Fruit fly (Drosophila melanogaster) whole organism, embryonic: Measurements from ENCODE around the gene lectin-28C.

ENCODE experiments used
- Ada2b ChIP-seq: fragments of 200-800 bp; sonication (Bioruptor generic); IDR thresholded peaks from 2 replicates; pipeline ENCODE4 v1.3.6; 2022; ENCODE audit warnings: missing biosample characterization, missing genetic modification characterization
- Atf-2 ChIP-seq: fragments of 200-800 bp; sonication (Bioruptor generic); optimal IDR thresholded peaks from 2 replicates; lab custom pipeline; 2016; ENCODE audit warnings: missing biosample characterization, missing genetic modification characterization
- CG10431 ChIP-seq: fragments of 200-800 bp; sonication (Bioruptor generic); optimal IDR thresholded peaks from 3 replicates; lab custom pipeline; 2018; ENCODE audit warnings: missing biosample characterization, mild to moderate bottlenecking, missing genetic modification characterization
- CG12299 ChIP-seq: fragments of 200-800 bp; sonication (Bioruptor generic); optimal IDR thresholded peaks from 2 replicates; lab custom pipeline; 2018; ENCODE audit warnings: missing biosample characterization, mild to moderate bottlenecking, missing genetic modification characterization
- CG12391 ChIP-seq: fragments of 200-800 bp; sonication (Bioruptor generic); optimal IDR thresholded peaks from 3 replicates; lab custom pipeline; 2018; ENCODE audit warnings: missing biosample characterization, mild to moderate bottlenecking, missing genetic modification characterization, moderate library complexity
- CG15601 ChIP-seq: fragments of 200-800 bp; sonication (Bioruptor generic); optimal IDR thresholded peaks from 3 replicates; lab custom pipeline; 2019; ENCODE audit warnings: missing biosample characterization, mild to moderate bottlenecking, missing genetic modification characterization, moderate library complexity
- CG16779 ChIP-seq: fragments of 200-800 bp; sonication (Bioruptor generic); IDR thresholded peaks from 2 replicates; pipeline ENCODE4 v1.3.6; 2022; ENCODE audit warnings: missing biosample characterization, missing genetic modification characterization
- CG17568 ChIP-seq: fragments of 200-800 bp; sonication (Bioruptor generic); optimal IDR thresholded peaks from 2 replicates; lab custom pipeline; 2018; ENCODE audit warnings: missing biosample characterization, mild to moderate bottlenecking, missing genetic modification characterization, moderate library complexity
- CG17612 ChIP-seq: fragments of 200-800 bp; sonication (Bioruptor generic); IDR thresholded peaks from 2 replicates; pipeline ENCODE4 v1.3.6; 2022; ENCODE audit warnings: missing biosample characterization, missing genetic modification characterization
- CG31388 ChIP-seq: fragments of 200-800 bp; sonication (Bioruptor generic); optimal IDR thresholded peaks from 2 replicates; lab custom pipeline; 2016; ENCODE audit warnings: missing biosample characterization, missing genetic modification characterization
- CG34422 ChIP-seq: fragments of 200-800 bp; sonication (Bioruptor generic); IDR thresholded peaks from 3 replicates; pipeline ENCODE4 v1.3.6; 2022; ENCODE audit warnings: missing biosample characterization, missing genetic modification characterization
- CG4707 ChIP-seq: fragments of 200-800 bp; sonication (Bioruptor generic); optimal IDR thresholded peaks from 2 replicates; lab custom pipeline; 2018; ENCODE audit warnings: missing biosample characterization, mild to moderate bottlenecking, missing genetic modification characterization, moderate library complexity
- CG8089 ChIP-seq: fragments of 200-800 bp; sonication (Bioruptor generic); optimal IDR thresholded peaks from 3 replicates; lab custom pipeline; 2016; ENCODE audit warnings: missing biosample characterization, missing genetic modification characterization
- CG8924 ChIP-seq: fragments of 200-800 bp; optimal IDR thresholded peaks from 3 replicates; lab custom pipeline; 2019; ENCODE audit warnings: missing biosample characterization, mild to moderate bottlenecking, missing genetic modification characterization, moderate library complexity
- CG8944 ChIP-seq: fragments of 200-800 bp; sonication (Bioruptor generic); optimal IDR thresholded peaks from 3 replicates; lab custom pipeline; 2016; ENCODE audit warnings: missing biosample characterization, missing genetic modification characterization
- CG9215 ChIP-seq: fragments of 200-800 bp; sonication (Bioruptor generic); IDR thresholded peaks from 2 replicates; pipeline ENCODE4 v1.3.6; 2022; ENCODE audit warnings: missing biosample characterization, missing genetic modification characterization
- CG9932 ChIP-seq: fragments of 200-800 bp; sonication (Bioruptor generic); IDR thresholded peaks from 2 replicates; pipeline ENCODE4 v1.3.6; 2022; ENCODE audit warnings: missing biosample characterization, missing genetic modification characterization
- CkIIα-i1 ChIP-seq: fragments of 200-800 bp; sonication (Bioruptor generic); IDR thresholded peaks from 2 replicates; pipeline ENCODE4 v1.3.6; 2022; ENCODE audit warnings: missing biosample characterization, missing genetic modification characterization
- D ChIP-seq, 2 experiments: fragments of 200-800 bp in 1 of 2; fragments of >200 bp in 1 of 2; sonication (Bioruptor generic) in 1 of 2; optimal IDR thresholded peaks; 2 replicates in 1 of 2; 3 replicates in 1 of 2; lab custom pipeline; 2017; ENCODE audit warnings: mild to moderate bottlenecking in 1 of 2, missing biosample characterization in 1 of 2, missing genetic modification characterization in 1 of 2, missing genetic modification reagents in 1 of 2
- D19B ChIP-seq: fragments of 200-800 bp; sonication (Bioruptor generic); optimal IDR thresholded peaks from 2 replicates; lab custom pipeline; 2017; ENCODE audit warnings: missing biosample characterization, mild to moderate bottlenecking, missing genetic modification characterization
- Drgx ChIP-seq: fragments of 200-800 bp; sonication (Bioruptor generic); IDR thresholded peaks from 2 replicates; pipeline ENCODE4 v1.3.6; 2022; ENCODE audit warnings: missing biosample characterization, missing genetic modification characterization
- Gug ChIP-seq: fragments of 200-800 bp; sonication (Bioruptor generic); IDR thresholded peaks from 4 replicates; pipeline ENCODE4 v1.3.6; 2022; ENCODE audit warnings: missing biosample characterization, missing genetic modification characterization
- Kr ChIP-seq: fragments of 200-800 bp; sonication (Bioruptor generic); optimal IDR thresholded peaks from 2 replicates; lab custom pipeline; 2017; ENCODE audit warnings: missing biosample characterization, mild to moderate bottlenecking, missing genetic modification characterization
- MBD-R2 ChIP-seq: fragments of 200-800 bp; sonication (Bioruptor generic); IDR thresholded peaks from 2 replicates; pipeline ENCODE4 v1.3.6; 2022; ENCODE audit warnings: missing biosample characterization, missing genetic modification characterization
- MTF-1 ChIP-seq: fragments of 200-800 bp; sonication (Bioruptor generic); optimal IDR thresholded peaks from 2 replicates; lab custom pipeline; 2018; ENCODE audit warnings: missing biosample characterization, mild to moderate bottlenecking, missing genetic modification characterization, borderline replicate concordance
- Ravus ChIP-seq: fragments of 200-800 bp; sonication (Bioruptor generic); IDR thresholded peaks from 2 replicates; pipeline ENCODE4 v1.3.6; 2022; ENCODE audit warnings: missing biosample characterization, missing genetic modification characterization
- Sox102F ChIP-seq: fragments of 200-800 bp; sonication (Bioruptor generic); optimal IDR thresholded peaks from 2 replicates; lab custom pipeline; 2018; ENCODE audit warnings: missing biosample characterization, mild to moderate bottlenecking, missing genetic modification characterization, moderate library complexity
- ab ChIP-seq: fragments of 200-800 bp; sonication (Bioruptor generic); optimal IDR thresholded peaks from 2 replicates; lab custom pipeline; 2016; ENCODE audit warnings: missing biosample characterization, missing genetic modification characterization
- ase ChIP-seq: fragments of 200-800 bp; sonication (Bioruptor generic); IDR thresholded peaks from 3 replicates; pipeline ENCODE4 v1.3.6; 2022; ENCODE audit warnings: missing biosample characterization, missing genetic modification characterization
- dati ChIP-seq: fragments of 200-800 bp; sonication (Bioruptor generic); IDR thresholded peaks from 2 replicates; pipeline ENCODE4 v1.3.6; 2022; ENCODE audit warnings: missing biosample characterization, missing genetic modification characterization
- ftz-f1 ChIP-seq: fragments of 200-800 bp; sonication (Bioruptor generic); optimal IDR thresholded peaks from 2 replicates; lab custom pipeline; 2016; ENCODE audit warnings: missing biosample characterization, missing genetic modification characterization
- gcm ChIP-seq: fragments of 200-800 bp; sonication (Bioruptor generic); optimal IDR thresholded peaks from 2 replicates; lab custom pipeline; 2019; ENCODE audit warnings: missing biosample characterization, mild to moderate bottlenecking, missing genetic modification characterization, moderate library complexity
- grau ChIP-seq: fragments of 200-800 bp; optimal IDR thresholded peaks from 3 replicates; lab custom pipeline; 2019; ENCODE audit warnings: missing biosample characterization, mild to moderate bottlenecking, missing genetic modification characterization, moderate library complexity
- gt ChIP-seq: fragments of 200-800 bp; sonication (Bioruptor generic); IDR thresholded peaks from 2 replicates; pipeline ENCODE4 v1.3.6; 2022; ENCODE audit warnings: missing biosample characterization, missing genetic modification characterization
- insv ChIP-seq, 2 experiments: fragments of 200-800 bp; sonication (Bioruptor generic); optimal IDR thresholded peaks; 3 replicates each; lab custom pipeline; 2016 to 2018; ENCODE audit warnings: missing biosample characterization in 2 of 2, missing genetic modification characterization in 2 of 2
- onecut ChIP-seq: fragments of 200-800 bp; sonication (Bioruptor generic); IDR thresholded peaks from 2 replicates; pipeline ENCODE4 v1.3.6; 2022; ENCODE audit warnings: missing biosample characterization, missing genetic modification characterization
- org-1 ChIP-seq: fragments of 200-800 bp; sonication (Bioruptor generic); optimal IDR thresholded peaks from 2 replicates; lab custom pipeline; 2017; ENCODE audit warnings: missing biosample characterization, missing genetic modification characterization
- pfk ChIP-seq: fragments of 200-800 bp; sonication (Bioruptor generic); optimal IDR thresholded peaks from 2 replicates; lab custom pipeline; 2018; ENCODE audit warnings: missing biosample characterization, mild to moderate bottlenecking, missing genetic modification characterization, moderate library complexity
- phol ChIP-seq: fragments of 200-800 bp; sonication (Bioruptor generic); optimal IDR thresholded peaks from 3 replicates; lab custom pipeline; 2018; ENCODE audit warnings: missing biosample characterization, mild to moderate bottlenecking, missing genetic modification characterization, moderate library complexity
- schlank ChIP-seq: fragments of 200-800 bp; sonication (Bioruptor generic); optimal IDR thresholded peaks from 2 replicates; lab custom pipeline; 2018; ENCODE audit warnings: missing biosample characterization, mild to moderate bottlenecking, missing genetic modification characterization
- sna ChIP-seq: fragments of 200-800 bp; sonication (Bioruptor generic); IDR thresholded peaks from 2 replicates; pipeline ENCODE4 v1.3.6; 2022; ENCODE audit warnings: missing biosample characterization, missing genetic modification characterization; ENCODE audit not compliant: partially characterized antibody
- wdn ChIP-seq: fragments of 200-800 bp; sonication (Bioruptor generic); IDR thresholded peaks from 2 replicates; pipeline ENCODE4 v1.3.6; 2022; ENCODE audit warnings: missing biosample characterization, missing genetic modification characterization
- wek ChIP-seq: fragments of 200-800 bp; sonication (Bioruptor generic); optimal IDR thresholded peaks from 3 replicates; lab custom pipeline; 2018; ENCODE audit warnings: missing biosample characterization, mild to moderate bottlenecking, missing genetic modification characterization, moderate library complexity
- z ChIP-seq: fragments of 200-800 bp; sonication (Bioruptor generic); IDR thresholded peaks from 3 replicates; pipeline ENCODE4 v1.3.6; 2022; ENCODE audit warnings: missing biosample characterization, missing genetic modification characterization

The lectin-28C gene

DNA sequence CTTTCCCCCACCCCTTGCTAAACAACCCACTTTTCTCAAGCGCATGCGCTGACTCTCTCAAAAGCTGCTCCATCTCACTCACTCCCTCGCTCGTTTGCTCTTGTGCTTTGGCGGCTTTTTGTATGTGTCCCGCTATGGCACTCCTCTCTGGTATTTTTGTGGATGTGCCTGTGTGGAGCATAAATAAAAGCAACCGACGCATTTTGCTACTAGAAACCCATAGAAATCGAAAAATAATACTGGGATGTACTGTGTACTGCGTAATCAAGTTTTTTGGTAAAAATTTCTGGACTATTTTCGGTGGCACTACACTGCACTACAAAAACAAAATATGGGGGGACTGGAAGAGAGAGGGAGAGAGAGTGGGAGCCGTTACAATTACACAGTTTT is 47.2 kb upstream of the lectin-28C start (continued):
- no peak for TF ChIP-seq wek
- peak; percentile 17 for TF ChIP-seq CG17568
- TF ChIP-seq Atf-2: no peak
- TF ChIP-seq CG16779 (GFP tag; lab: Robert Waterston, UW): no peak
- TF ChIP-seq CG8089 (GFP tag; lab: Kevin White, UChicago): no peak
- peak; percentile 66; the same call in 2 of the 3 replicates for TF ChIP-seq z (GFP tag; lab: Robert Waterston, UW)
- TF ChIP-seq MTF-1 (GFP tag; lab: Kevin White, UChicago): no peak
- no peak for TF ChIP-seq CG17612
- TF ChIP-seq CG9932 (GFP tag; lab: Robert Waterston, UW): no peak
- TF ChIP-seq sna: no peak
- no peak for TF ChIP-seq CG10431 (GFP tag; lab: Kevin White, UChicago)
- TF ChIP-seq ftz-f1: peak; percentile 72
- TF ChIP-seq Drgx (GFP tag; lab: Robert Waterston, UW): no peak; the same call in 1 of the 2 replicates
- no peak for TF ChIP-seq gt
- peak; percentile 34; the same call in 1 of the 2 replicates for TF ChIP-seq MBD-R2 (GFP tag; lab: Robert Waterston, UW)
- peak; percentile 77; the same call in 1 of the 3 replicates for TF ChIP-seq CG34422
- no peak for TF ChIP-seq phol (tag; lab: Kevin White, UChicago)
- no peak for TF ChIP-seq CG15601 (tag; lab: Kevin White, UChicago)
- TF ChIP-seq Ada2b (GFP tag; lab: Robert Waterston, UW): no peak
- no peak for TF ChIP-seq CG8944 (GFP tag; lab: Kevin White, UChicago)
- TF ChIP-seq CG12299 (tag; lab: Kevin White, UChicago): no peak
- no peak for TF ChIP-seq ab (GFP tag; lab: Kevin White, UChicago)
- TF ChIP-seq CG9215 (GFP tag; lab: Robert Waterston, UW): no peak
- TF ChIP-seq schlank: no peak
- TF ChIP-seq dati (GFP tag; lab: Robert Waterston, UW): no peak
- TF ChIP-seq CG12391: no peak
- peak; percentile 40 for TF ChIP-seq pfk (GFP tag; lab: Kevin White, UChicago)
- TF ChIP-seq CkIIα-i1 (GFP tag; lab: Robert Waterston, UW): no peak
- no peak for TF ChIP-seq D19B (GFP tag; lab: Kevin White, UChicago)
- TF ChIP-seq D (optimal IDR thresholded peaks at IDR 0.05; lab: Kevin White, UChicago): no peak
- TF ChIP-seq D (GFP tag; optimal IDR thresholded peaks at IDR 0.05; lab: Kevin White, UChicago): no peak
- TF ChIP-seq Gug (GFP tag; lab: Robert Waterston, UW): no peak
- no peak for TF ChIP-seq Ravus (GFP tag; lab: Robert Waterston, UW)
- no peak for TF ChIP-seq Kr (GFP tag; lab: Kevin White, UChicago)
- peak; percentile 70 for TF ChIP-seq grau (tag; lab: Kevin White, UChicago)
- no peak for TF ChIP-seq gcm
- TF ChIP-seq CG31388 (GFP tag; lab: Kevin White, UChicago): no peak
- no peak for TF ChIP-seq ase (GFP tag; lab: Robert Waterston, UW)
- TF ChIP-seq Sox102F: no peak
- no peak for TF ChIP-seq org-1 (GFP tag; lab: Kevin White, UChicago)
- no peak for TF ChIP-seq insv (GFP tag; optimal IDR thresholded peaks at IDR 0.05; lab: Kevin White, UChicago)
- peak; percentile 11 for TF ChIP-seq CG8924 (tag; lab: Kevin White, UChicago)
- TF ChIP-seq wdn (GFP tag; lab: Robert Waterston, UW): no peak
- TF ChIP-seq CG4707 (GFP tag; lab: Kevin White, UChicago): peak; percentile 34
- TF ChIP-seq onecut: peak; percentile 26; the same call in 1 of the 2 replicates
